Worm (Caenorhabditis elegans): ENCODE results near the gene R08C7.12.

R08C7.12 gene

DNA sequence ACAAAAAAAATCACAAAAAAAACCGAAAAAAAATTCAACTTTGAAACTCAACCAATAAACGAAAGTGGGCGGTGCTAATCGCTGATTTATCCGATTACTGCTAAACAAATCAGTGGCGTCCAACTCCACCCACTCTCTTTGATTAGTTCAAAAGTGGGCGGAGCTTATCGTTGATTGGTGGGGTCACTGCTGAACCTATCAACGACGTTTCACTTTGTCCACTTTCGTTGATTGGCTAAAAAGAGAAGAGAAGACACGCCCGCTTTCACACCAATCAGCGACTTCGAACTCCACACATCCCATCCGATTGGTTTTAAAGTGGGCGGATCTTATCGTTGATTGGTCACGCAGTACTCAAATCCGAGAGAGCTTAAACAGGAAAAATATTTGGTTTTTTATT is 25.7 kb upstream of the R08C7.12 start:
- no peak for TF ChIP-seq W03F9.2 (tag; optimal IDR thresholded peaks at IDR 0.05)
- no peak for TF ChIP-seq dao-5 (tag; optimal IDR thresholded peaks at IDR 0.05)
- no peak for TF ChIP-seq him-1 (tag; optimal IDR thresholded peaks at IDR 0.05)

DNA sequence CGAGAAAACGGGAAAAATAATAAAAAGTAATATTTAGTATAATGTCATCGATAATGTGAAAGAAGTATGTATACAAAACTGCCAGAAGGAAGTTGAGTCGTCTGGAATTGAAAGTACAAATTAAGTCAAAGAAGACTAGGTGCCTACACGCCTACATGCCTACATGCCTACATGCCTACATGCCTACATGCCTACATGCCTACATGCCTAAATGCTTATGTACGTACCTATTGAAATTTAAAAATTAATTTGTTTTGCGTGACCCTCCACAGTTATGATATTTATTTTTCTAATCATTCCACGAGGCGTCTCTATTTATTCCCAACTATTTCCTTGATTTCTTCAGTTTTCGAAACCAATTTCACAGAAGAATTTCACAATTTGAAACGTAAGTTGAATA is 19.6 kb upstream of the R08C7.12 start, which contains the start of the genes str-185 and R08C7.5:
Gene str-185 (minus strand): TSS at position 101 of the 400 bp plus-strand sequence.
Gene R08C7.5 (plus strand): TSS at position 329 of the 400 bp plus-strand sequence.
- no peak for TF ChIP-seq dao-5 (tag; optimal IDR thresholded peaks at IDR 0.05)
- no peak for TF ChIP-seq him-1 (tag; optimal IDR thresholded peaks at IDR 0.05)
- no peak for TF ChIP-seq W03F9.2 (tag; optimal IDR thresholded peaks at IDR 0.05)

DNA sequence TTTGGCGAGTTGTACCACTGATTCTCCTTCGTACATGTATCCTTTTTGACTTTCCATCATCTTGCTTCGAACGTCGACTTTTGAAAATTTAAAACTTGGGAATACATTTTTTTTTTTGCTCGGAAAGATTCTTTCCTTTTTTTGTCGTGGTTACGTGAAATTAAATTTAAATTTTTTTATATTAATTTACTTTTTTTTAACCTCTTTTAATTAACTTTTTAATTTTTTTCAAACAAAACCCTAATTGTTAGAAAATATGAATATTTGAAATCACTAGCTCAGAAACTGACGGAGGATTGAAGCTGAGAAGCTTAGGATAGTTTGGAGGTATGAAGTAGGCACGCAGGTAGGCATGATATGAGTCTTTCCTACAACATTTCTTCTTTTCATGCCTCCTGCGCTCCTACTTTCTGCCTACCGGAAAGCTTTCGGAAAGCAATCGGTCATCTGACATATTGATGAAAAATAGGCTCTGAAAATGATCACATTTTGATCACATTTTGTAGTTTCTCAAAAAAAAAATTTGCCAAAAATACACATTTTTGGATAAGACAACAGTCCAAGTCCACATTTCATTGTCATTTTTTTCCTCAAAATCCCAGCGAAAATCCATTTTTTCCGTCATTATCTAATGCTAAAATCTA is 15.0 kb upstream of the R08C7.12 start, which contains the start of the genes R08C7.8 and R08C7.4:
Gene R08C7.8 (minus strand): TSS at position 101 of the 644 bp plus-strand sequence.
Gene R08C7.4 (plus strand): TSS at position 594 of the 644 bp plus-strand sequence.
- no peak for TF ChIP-seq him-1 (tag; optimal IDR thresholded peaks at IDR 0.05)
- TF ChIP-seq dao-5 (tag; optimal IDR thresholded peaks at IDR 0.05): no peak
- no peak for TF ChIP-seq W03F9.2 (tag; optimal IDR thresholded peaks at IDR 0.05)

DNA sequence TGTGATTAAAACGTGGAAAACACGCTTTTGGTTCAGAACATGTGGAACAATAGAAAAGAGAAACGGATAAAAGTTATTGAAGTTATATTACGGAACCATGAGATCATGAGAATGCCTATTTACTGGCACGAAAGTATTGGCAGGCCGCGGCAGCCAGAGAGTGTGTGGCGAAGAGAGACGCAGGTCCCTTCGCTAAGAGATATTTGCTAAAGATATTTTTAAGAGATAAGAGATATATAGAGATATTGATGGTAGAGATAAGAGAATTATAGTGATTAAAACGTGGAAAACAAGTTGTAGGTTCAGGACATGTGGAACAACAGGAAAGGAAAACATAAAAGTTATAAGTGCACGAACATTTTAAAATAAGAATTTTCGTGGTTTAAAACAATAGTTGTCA is 11.7 kb upstream of the R08C7.12 start:
- no peak for TF ChIP-seq dao-5 (tag; optimal IDR thresholded peaks at IDR 0.05)
- TF ChIP-seq him-1 (tag; optimal IDR thresholded peaks at IDR 0.05): no peak
- TF ChIP-seq W03F9.2 (tag; optimal IDR thresholded peaks at IDR 0.05): no peak

DNA sequence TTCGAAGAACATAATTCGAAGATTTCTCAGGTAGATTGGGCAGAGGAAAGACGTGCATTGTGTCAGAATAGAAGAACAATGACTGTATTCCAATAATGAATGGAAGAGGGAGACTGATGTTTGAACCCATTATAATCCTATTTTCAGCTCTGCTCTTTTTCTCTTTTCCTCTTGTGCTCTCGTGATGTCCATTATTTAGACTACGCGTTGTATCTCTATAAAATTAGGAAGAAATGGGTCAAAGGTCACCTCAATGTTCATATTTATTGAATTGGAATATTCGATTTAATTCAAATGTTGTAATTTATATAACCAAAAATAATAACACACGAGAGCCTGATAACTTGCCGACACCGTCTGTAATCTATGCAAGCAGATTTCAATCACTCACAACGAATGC is 10.3 kb upstream of the R08C7.12 start, which contains the start of gene fbxb-74:
Gene fbxb-74 (minus strand): TSS at position 101 of the 400 bp plus-strand sequence.
- no peak for TF ChIP-seq him-1 (tag; optimal IDR thresholded peaks at IDR 0.05)
- TF ChIP-seq dao-5 (tag; optimal IDR thresholded peaks at IDR 0.05): no peak
- no peak for TF ChIP-seq W03F9.2 (tag; optimal IDR thresholded peaks at IDR 0.05)

DNA sequence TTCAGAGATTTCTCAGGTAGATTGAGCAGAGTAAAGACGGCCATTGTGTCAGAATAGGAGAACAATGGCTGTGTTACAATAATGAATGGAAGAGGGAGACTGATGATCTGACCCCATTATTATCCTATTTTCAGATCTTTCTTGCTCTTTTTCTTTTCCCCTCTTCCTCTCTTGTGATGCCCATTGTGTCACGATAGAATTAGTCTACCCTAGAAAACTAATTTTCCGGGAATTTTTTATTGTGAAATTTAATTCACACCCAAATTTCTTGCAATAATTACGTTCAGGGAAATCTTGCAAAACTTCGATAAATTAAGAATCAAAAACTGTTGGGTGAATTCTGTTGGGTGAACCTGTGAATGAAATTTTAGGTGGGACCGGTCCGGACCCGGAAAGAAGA is 8.5 kb upstream of the R08C7.12 start, which contains the start of gene fbxb-75:
Gene fbxb-75 (minus strand): TSS at position 101 of the 400 bp plus-strand sequence.
- TF ChIP-seq dao-5 (tag; optimal IDR thresholded peaks at IDR 0.05) (no peak), W03F9.2 (tag; optimal IDR thresholded peaks at IDR 0.05) (no peak), him-1 (tag; optimal IDR thresholded peaks at IDR 0.05) (no peak)

DNA sequence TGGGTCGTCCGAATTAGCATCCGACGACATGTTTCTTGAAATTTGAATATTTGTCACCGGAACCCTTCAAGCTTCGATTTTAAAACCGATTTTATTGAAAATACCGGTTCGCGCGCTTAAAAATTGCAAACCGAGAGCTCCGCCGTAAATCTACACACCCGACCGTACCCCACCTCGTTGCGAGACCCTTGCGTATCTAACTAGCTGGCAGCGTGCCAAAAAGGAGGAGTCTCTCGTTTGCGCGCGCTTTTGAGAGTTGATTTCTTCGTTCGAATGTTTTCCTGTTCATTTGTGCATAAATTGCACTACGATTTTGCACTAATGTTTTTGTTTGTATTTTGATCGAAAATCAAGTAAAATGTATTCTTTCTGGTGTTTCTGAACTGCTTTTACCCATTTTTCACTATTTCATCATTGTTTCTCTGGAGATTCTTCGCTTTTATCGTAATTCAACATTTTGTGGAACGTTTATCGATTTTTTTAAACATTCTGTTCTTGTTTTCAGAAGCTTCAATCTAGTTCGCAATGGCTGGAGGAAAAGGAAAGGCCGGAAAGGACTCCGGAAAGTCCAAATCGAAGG is 3.7 kb upstream of the R08C7.12 start, which contains the start of the genes wapl-1 and htz-1:
Gene wapl-1 (minus strand): TSS at position 30 of the 580 bp plus-strand sequence.
Gene htz-1 (plus strand): TSS at position 506 of the 580 bp plus-strand sequence.
- TF ChIP-seq W03F9.2 (tag; optimal IDR thresholded peaks at IDR 0.05) (peak; percentile 96), him-1 (tag; optimal IDR thresholded peaks at IDR 0.05) (peak; percentile 43), dao-5 (tag; optimal IDR thresholded peaks at IDR 0.05) (no peak)

DNA sequence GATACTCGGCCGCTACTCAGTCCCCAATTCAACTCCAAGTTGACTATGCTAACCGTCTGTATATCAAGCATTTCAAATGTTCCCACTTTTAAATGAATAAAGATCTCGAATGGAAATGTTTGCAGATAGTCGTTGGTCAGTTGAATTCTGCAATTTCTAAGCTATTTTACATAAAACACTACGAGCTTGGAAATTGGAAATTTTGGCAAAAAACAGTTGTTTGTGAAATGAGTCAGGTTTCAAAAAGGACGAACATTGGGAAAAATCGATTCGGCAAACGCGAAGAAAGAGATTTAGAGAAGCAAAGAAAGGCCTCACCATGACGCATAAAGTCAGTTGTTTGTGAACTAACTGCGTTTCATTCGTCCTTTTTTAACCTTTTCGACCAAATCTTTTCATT is 2.7 kb upstream of the R08C7.12 start:
- TF ChIP-seq dao-5 (tag; optimal IDR thresholded peaks at IDR 0.05): no peak
- no peak for TF ChIP-seq him-1 (tag; optimal IDR thresholded peaks at IDR 0.05)
- TF ChIP-seq W03F9.2 (tag; optimal IDR thresholded peaks at IDR 0.05): no peak

DNA sequence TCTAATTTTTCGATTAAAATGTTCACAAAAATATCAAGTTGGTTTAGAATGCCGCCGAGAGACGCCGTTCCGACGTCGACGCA is 2.4 kb upstream of the R08C7.12 start, which contains the start of gene chat-1:
Gene chat-1 (plus strand): TSS at position 48 of the 83 bp plus-strand sequence.
- TF ChIP-seq him-1 (tag; optimal IDR thresholded peaks at IDR 0.05): no peak
- TF ChIP-seq dao-5 (tag; optimal IDR thresholded peaks at IDR 0.05): no peak
- no peak for TF ChIP-seq W03F9.2 (tag; optimal IDR thresholded peaks at IDR 0.05)

DNA sequence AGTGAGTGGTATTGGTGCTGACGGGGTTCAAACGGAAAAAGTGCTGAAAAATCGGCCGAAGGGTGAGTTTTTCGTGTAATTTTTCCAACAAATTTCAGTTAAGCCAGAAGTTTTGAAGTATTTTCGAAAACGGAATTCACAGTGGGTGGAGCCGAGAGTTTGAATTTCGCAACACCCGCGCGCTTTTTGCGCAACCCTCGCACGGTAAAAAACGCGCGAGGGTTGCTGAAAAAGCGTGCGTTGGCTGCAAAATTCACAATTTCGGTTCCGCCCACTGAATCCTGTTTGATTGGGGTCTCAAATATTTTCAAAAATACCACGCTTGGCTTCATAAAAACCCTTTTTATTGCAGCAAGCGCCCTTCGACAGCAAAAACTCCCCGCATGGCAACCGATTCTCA is 2.2 kb upstream of the R08C7.12 start:
- TF ChIP-seq W03F9.2 (tag; optimal IDR thresholded peaks at IDR 0.05) (no peak), dao-5 (tag; optimal IDR thresholded peaks at IDR 0.05) (no peak), him-1 (tag; optimal IDR thresholded peaks at IDR 0.05) (no peak)

DNA sequence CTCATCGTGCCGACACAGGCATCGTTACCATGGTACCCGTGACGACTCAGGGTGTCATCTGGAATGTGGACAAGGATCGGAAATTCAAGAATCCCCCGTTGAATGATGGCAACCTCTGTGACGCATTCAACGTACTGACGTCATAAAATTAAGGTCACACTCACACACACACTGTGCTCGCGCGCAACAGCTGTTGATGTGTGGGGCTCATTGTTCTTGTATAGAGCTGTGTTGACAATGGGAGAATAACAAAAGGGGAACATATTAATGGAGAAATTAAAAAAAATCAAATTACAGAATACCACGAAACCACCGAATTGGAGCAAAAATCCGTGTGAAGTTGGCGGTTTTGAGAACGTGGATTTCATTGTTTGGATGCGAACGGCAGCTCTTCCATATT is 1.2 kb upstream of the R08C7.12 start:
- TF ChIP-seq W03F9.2 (tag; optimal IDR thresholded peaks at IDR 0.05): no peak
- TF ChIP-seq dao-5 (tag; optimal IDR thresholded peaks at IDR 0.05): no peak
- no peak for TF ChIP-seq him-1 (tag; optimal IDR thresholded peaks at IDR 0.05)

DNA sequence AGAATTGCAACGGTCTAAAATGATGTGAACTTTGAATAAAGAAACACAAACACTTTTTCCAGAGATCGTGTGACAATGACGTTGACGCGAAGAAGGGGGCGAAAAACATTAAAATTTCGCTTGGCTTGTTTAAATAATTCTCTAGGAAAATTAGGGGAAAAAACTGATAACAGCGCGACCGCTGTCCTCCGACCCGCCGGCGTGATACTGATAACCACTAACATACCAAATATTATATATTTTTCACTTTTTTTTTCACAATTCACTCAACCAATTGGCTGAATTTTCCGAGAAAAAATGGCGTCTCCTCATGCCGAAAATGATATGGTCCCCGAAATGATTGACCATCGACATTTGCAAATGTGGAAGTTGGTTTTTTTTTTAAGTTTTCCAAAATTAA is 304 bp downstream of the R08C7.12 start:
- TF ChIP-seq him-1 (tag; optimal IDR thresholded peaks at IDR 0.05) (no peak), dao-5 (tag; optimal IDR thresholded peaks at IDR 0.05) (no peak), W03F9.2 (tag; optimal IDR thresholded peaks at IDR 0.05) (no peak)

DNA sequence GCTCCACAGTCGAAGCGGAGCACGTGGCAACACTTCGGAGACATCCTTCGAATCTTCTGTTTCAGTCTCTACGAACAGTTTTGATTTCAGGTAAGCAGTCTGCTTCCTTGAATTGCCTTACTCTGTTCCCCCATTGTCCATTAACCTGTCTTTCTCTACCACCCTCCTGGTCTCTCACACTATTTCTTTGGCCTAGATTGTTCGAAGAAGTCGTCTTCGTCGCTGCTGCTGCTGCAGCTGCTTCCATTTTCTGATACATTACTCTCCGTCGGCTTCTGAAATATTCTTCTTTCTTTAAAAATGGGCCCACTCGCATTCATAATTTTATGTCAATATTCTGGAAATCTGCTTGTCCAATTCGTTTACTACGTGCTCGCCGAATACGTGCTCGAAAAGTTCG is 2.0 kb downstream of the R08C7.12 start, which contains the start of gene R08C7.1:
Gene R08C7.1 (plus strand): TSS at position 301 of the 400 bp plus-strand sequence.
- TF ChIP-seq him-1 (tag; optimal IDR thresholded peaks at IDR 0.05) (no peak), dao-5 (tag; optimal IDR thresholded peaks at IDR 0.05) (no peak), W03F9.2 (tag; optimal IDR thresholded peaks at IDR 0.05) (no peak)

DNA sequence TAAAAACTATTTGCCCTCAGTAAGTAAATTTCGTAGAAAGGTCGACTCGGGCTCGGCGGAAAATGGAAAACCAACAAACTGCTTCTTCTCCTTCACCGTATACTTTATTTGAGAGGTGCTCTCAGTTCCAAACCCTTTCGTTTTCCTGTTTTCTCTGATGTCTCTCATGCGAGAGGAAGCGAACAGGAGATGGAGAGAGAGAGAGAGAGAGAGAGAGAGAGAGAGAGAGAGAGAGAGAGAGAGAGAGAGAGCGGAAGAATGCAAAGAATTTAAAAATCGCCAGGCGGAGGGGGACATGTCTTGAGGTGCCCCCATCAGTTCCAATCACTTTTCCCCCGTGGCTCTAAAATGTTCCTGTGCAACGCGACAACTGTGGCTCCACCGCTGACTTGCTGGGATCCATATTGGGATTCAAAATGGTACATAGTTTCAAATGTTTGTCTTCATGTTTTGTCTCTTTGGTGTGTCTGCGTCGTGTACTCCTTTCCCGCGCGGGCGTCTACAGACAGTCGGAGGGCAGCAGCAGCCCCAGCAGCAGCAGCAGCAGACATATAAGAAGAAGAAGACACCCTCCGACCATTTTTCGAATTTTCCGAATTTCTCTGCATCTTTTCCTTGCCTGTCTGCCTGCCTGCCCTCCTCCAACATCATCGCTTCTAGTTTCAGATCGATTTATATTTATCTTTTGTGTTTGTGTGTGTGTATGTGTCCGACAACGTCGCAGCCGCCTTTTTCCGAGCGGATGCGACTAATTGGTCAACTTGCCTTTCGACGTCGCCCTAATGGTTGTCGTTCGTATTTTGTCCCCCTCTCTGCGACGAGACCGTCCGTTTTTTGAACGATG is 5.0 kb downstream of the R08C7.12 start, which contains the start of gene R08C7.11:
Gene R08C7.11 (minus strand): TSS at position 608 of the 844 bp plus-strand sequence.
- TF ChIP-seq him-1 (tag; optimal IDR thresholded peaks at IDR 0.05): no peak
- no peak for TF ChIP-seq dao-5 (tag; optimal IDR thresholded peaks at IDR 0.05)
- no peak for TF ChIP-seq W03F9.2 (tag; optimal IDR thresholded peaks at IDR 0.05)
